Worm (Caenorhabditis elegans) whole organism, L3 larva: ENCODE data around the gene sshk-1.

Experiments
- R02D3.7 ChIP-seq: fragments of 150-350 bp; optimal IDR thresholded peaks from 2 replicates; lab custom pipeline; 2014; ENCODE audit warnings: missing biosample characterization, missing genetic modification characterization
- aly-2 ChIP-seq: fragments of 150-350 bp; optimal IDR thresholded peaks from 2 replicates; lab custom pipeline; 2014; ENCODE audit warnings: missing biosample characterization, missing genetic modification characterization
- ama-1 ChIP-seq: fragments of 150-350 bp; optimal IDR thresholded peaks from 2 replicates; lab custom pipeline; 2018
- ceh-28 ChIP-seq: fragments of 150-350 bp; optimal IDR thresholded peaks from 2 replicates; lab custom pipeline; 2014; ENCODE audit warnings: missing biosample characterization, missing genetic modification reagents, missing genetic modification characterization
- ceh-82 ChIP-seq: fragments of 150-350 bp; optimal IDR thresholded peaks from 2 replicates; lab custom pipeline; 2014; ENCODE audit warnings: missing biosample characterization, missing genetic modification characterization
- ceh-9 ChIP-seq: sonication (generic microtip); optimal IDR thresholded peaks from 2 replicates; lab custom pipeline; 2018; ENCODE audit warnings: missing biosample characterization, missing genetic modification characterization
- daf-12 ChIP-seq: fragments of 150-350 bp; optimal IDR thresholded peaks from 2 replicates; lab custom pipeline; 2014; ENCODE audit warnings: missing biosample characterization, missing genetic modification reagents, missing genetic modification characterization
- egl-27 ChIP-seq: sonication (generic microtip); optimal IDR thresholded peaks from 4 replicates; lab custom pipeline; 2017; ENCODE audit warnings: missing biosample characterization, missing genetic modification reagents, missing genetic modification characterization
- elt-1 ChIP-seq: fragments of 150-350 bp; optimal IDR thresholded peaks from 2 replicates; lab custom pipeline; 2014; ENCODE audit warnings: missing biosample characterization, missing genetic modification characterization
- elt-2 ChIP-seq: sonication (generic microtip); optimal IDR thresholded peaks from 2 replicates; lab custom pipeline; 2016; ENCODE audit warnings: missing genetic modification reagents, mild to moderate bottlenecking, missing genetic modification characterization, missing compliant biosample characterization
- elt-3 ChIP-seq, 3 experiments: fragments of 150-350 bp in 1 of 3; sonication (generic microtip) in 2 of 3; optimal IDR thresholded peaks; 2 replicates in 2 of 3; 4 replicates in 1 of 3; lab custom pipeline; 2014 to 2017; ENCODE audit warnings: missing biosample characterization in 3 of 3, missing genetic modification characterization in 3 of 3
- fkh-10 ChIP-seq: sonication (generic microtip); optimal IDR thresholded peaks from 2 replicates; lab custom pipeline; 2017; ENCODE audit warnings: missing biosample characterization, missing genetic modification reagents, missing genetic modification characterization
- fkh-2 ChIP-seq: fragments of 150-350 bp; optimal IDR thresholded peaks from 2 replicates; lab custom pipeline; 2014; ENCODE audit warnings: missing biosample characterization, missing genetic modification reagents, missing genetic modification characterization
- hmg-11 ChIP-seq: sonication (generic microtip); optimal IDR thresholded peaks from 2 replicates; lab custom pipeline; 2016; ENCODE audit warnings: missing genetic modification characterization, missing compliant biosample characterization
- jun-1 ChIP-seq: fragments of 150-350 bp; optimal IDR thresholded peaks from 2 replicates; lab custom pipeline; 2014; ENCODE audit warnings: missing biosample characterization, missing genetic modification reagents, missing genetic modification characterization
- lin-15B ChIP-seq: fragments of 150-350 bp; optimal IDR thresholded peaks from 2 replicates; lab custom pipeline; 2014; ENCODE audit warnings: missing biosample characterization, missing genetic modification characterization
- lin-39 ChIP-seq: fragments of 150-350 bp; optimal IDR thresholded peaks from 2 replicates; lab custom pipeline; 2018; ENCODE audit warnings: missing biosample characterization, missing genetic modification reagents, missing genetic modification characterization
- lsy-12 ChIP-seq: sonication (generic microtip); optimal IDR thresholded peaks from 2 replicates; lab custom pipeline; 2016; ENCODE audit warnings: mild to moderate bottlenecking, missing genetic modification characterization, missing compliant biosample characterization
- mdl-1 ChIP-seq: fragments of 150-350 bp; optimal IDR thresholded peaks from 2 replicates; lab custom pipeline; 2014; ENCODE audit warnings: missing biosample characterization, missing genetic modification characterization
- mml-1 ChIP-seq: fragments of 150-350 bp; sonication (generic microtip); optimal IDR thresholded peaks from 3 replicates; lab custom pipeline; 2014; ENCODE audit warnings: missing biosample characterization, missing genetic modification characterization
- nfya-1 ChIP-seq: sonication (generic microtip); optimal IDR thresholded peaks from 2 replicates; lab custom pipeline; 2017; ENCODE audit warnings: missing genetic modification characterization, mild to moderate bottlenecking, missing compliant biosample characterization, antibody characterized with exemption, moderate library complexity; ENCODE audit not compliant: insufficient read depth
- nhr-11 ChIP-seq: fragments of 150-350 bp; optimal IDR thresholded peaks from 2 replicates; lab custom pipeline; 2014; ENCODE audit warnings: missing biosample characterization, missing genetic modification characterization
- nhr-12 ChIP-seq: fragments of 150-350 bp; optimal IDR thresholded peaks from 2 replicates; lab custom pipeline; 2014; ENCODE audit warnings: missing biosample characterization, missing genetic modification characterization
- nhr-23 ChIP-seq: fragments of 150-350 bp; optimal IDR thresholded peaks from 2 replicates; lab custom pipeline; 2014; ENCODE audit warnings: missing biosample characterization, missing genetic modification reagents, missing genetic modification characterization
- nhr-237 ChIP-seq: fragments of 150-350 bp; optimal IDR thresholded peaks from 2 replicates; lab custom pipeline; 2014; ENCODE audit warnings: missing biosample characterization, missing genetic modification characterization
- nhr-25 ChIP-seq: sonication (generic microtip); optimal IDR thresholded peaks from 2 replicates; lab custom pipeline; 2017; ENCODE audit warnings: missing biosample characterization, missing genetic modification characterization
- nhr-43 ChIP-seq: sonication (generic microtip); optimal IDR thresholded peaks from 2 replicates; lab custom pipeline; 2016; ENCODE audit warnings: mild to moderate bottlenecking, missing genetic modification characterization, missing compliant biosample characterization; ENCODE audit not compliant: poor library complexity, severe bottlenecking
- nhr-67 ChIP-seq: fragments of 150-350 bp; optimal IDR thresholded peaks from 2 replicates; lab custom pipeline; 2014; ENCODE audit warnings: missing biosample characterization, missing genetic modification characterization
- nhr-76 ChIP-seq: fragments of 150-350 bp; sonication (generic microtip); optimal IDR thresholded peaks from 5 replicates; lab custom pipeline; 2014; ENCODE audit warnings: missing biosample characterization, missing genetic modification characterization
- nhr-77 ChIP-seq: fragments of 150-350 bp; optimal IDR thresholded peaks from 2 replicates; lab custom pipeline; 2014; ENCODE audit warnings: missing biosample characterization, missing genetic modification characterization
- pha-4 ChIP-seq: fragments of 150-350 bp; optimal IDR thresholded peaks from 2 replicates; lab custom pipeline; 2014; ENCODE audit warnings: missing biosample characterization, missing genetic modification reagents, missing genetic modification characterization
- pqm-1 ChIP-seq: fragments of 150-350 bp; optimal IDR thresholded peaks from 2 replicates; lab custom pipeline; 2017; ENCODE audit warnings: missing biosample characterization, missing genetic modification characterization, inconsistent platforms
- sea-2 ChIP-seq: fragments of 150-350 bp; sonication (generic microtip); optimal IDR thresholded peaks from 4 replicates; lab custom pipeline; 2014; ENCODE audit warnings: missing biosample characterization, missing genetic modification reagents, missing genetic modification characterization
- snpc-4 ChIP-seq: fragments of 150-350 bp; optimal IDR thresholded peaks from 2 replicates; lab custom pipeline; 2014; ENCODE audit warnings: missing biosample characterization, missing genetic modification characterization
- tbx-2 ChIP-seq: sonication (generic microtip); optimal IDR thresholded peaks from 2 replicates; lab custom pipeline; 2016; ENCODE audit warnings: mild to moderate bottlenecking, missing genetic modification characterization, missing compliant biosample characterization
- unc-39 ChIP-seq: sonication (generic microtip); optimal IDR thresholded peaks from 4 replicates; lab custom pipeline; 2017; ENCODE audit warnings: missing biosample characterization, missing genetic modification characterization
- unc-62 ChIP-seq: fragments of 150-350 bp; sonication (generic microtip); optimal IDR thresholded peaks from 4 replicates; lab custom pipeline; 2014; ENCODE audit warnings: missing biosample characterization, missing genetic modification reagents, missing genetic modification characterization
- zag-1 ChIP-seq: fragments of 150-350 bp; optimal IDR thresholded peaks from 2 replicates; lab custom pipeline; 2014; ENCODE audit warnings: missing biosample characterization, missing genetic modification characterization
- ztf-11 ChIP-seq: fragments of 150-350 bp; optimal IDR thresholded peaks from 2 replicates; lab custom pipeline; 2014; ENCODE audit warnings: missing biosample characterization, missing genetic modification characterization
- ztf-4 ChIP-seq: fragments of 150-350 bp; optimal IDR thresholded peaks from 2 replicates; lab custom pipeline; 2014; ENCODE audit warnings: missing biosample characterization, missing genetic modification characterization

The sshk-1 gene

DNA sequence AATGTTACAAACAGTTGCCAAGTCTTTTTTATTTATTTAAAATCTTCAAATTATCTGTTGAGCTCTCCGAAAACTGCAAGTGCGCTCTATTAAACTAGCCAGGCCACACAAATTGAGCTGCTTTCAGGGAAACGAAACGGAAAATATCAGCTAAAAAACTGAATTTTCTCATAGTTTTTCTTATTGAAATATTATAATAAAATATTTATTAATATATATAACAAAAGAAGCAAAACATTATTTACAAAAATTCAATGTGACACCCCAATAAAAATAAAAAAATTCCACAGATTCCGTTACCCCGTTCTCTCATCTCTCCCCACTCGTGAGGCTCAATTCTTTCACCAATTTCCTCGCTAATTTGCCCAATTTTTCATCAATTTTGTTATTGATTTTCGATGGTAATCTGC, 16.6 kb downstream of the sshk-1 start:
- TF ChIP-seq lin-15B (tag; lab: Kevin White, UChicago) (peak; percentile 10), ama-1 (lab: Kevin White, UChicago) (no peak), nhr-43 (no peak), sea-2 (GFP tag; lab: Kevin White, UChicago) (no peak), pha-4 (tag; lab: Kevin White, UChicago) (peak; percentile 35), mdl-1 (no peak), hmg-11 (tag; lab: Kevin White, UChicago) (peak; percentile 34)
- TF ChIP-seq, all 47 proteins: peak for 3

ce11 chrV:20837765-20838164, 21.8 kb downstream of the sshk-1 start, which contains the start of gene mrps-12:
mrps-12 (plus strand) TSS chrV:20838080.
- TF ChIP-seq nhr-237 (no peak), lin-15B (tag; lab: Kevin White, UChicago) (peak; percentile 34), tbx-2 (tag; lab: Kevin White, UChicago) (no peak), ceh-28 (tag; lab: Kevin White, UChicago) (peak; percentile 36), nfya-1 (tag; lab: Kevin White, UChicago) (peak; percentile 46)

DNA sequence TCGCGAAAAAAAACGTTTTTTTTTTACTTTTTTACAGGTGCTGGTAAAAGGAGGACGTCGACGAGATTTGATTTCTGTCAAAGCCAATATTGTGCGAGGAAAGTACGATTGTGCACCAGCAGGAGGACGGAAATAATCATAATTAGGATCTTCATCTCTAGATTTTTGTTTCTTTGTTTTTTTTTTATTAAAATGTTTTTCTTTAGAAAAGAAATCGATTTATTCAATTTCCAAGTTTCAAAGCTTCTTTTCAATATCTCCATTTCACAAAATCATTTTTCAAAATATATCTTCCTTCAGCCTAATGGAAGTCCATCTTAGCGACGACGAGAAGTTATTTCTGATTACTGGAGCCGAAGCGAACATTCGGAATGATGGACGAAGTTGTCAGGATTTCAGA, 22.6 kb downstream of the sshk-1 start, which contains the start of gene exos-7:
Gene exos-7 (plus strand): TSS at position 301 of the 400 bp plus-strand sequence.
- no peak for TF ChIP-seq daf-12
- TF ChIP-seq sea-2 (GFP tag; lab: Kevin White, UChicago), result no peak
- TF ChIP-seq nhr-67 (tag; lab: Kevin White, UChicago), result no peak
- no peak for TF ChIP-seq elt-3 (tag; optimal IDR thresholded peaks at IDR 0.05; lab: Kevin White, UChicago)
- TF ChIP-seq ztf-4 (tag; lab: Kevin White, UChicago), result no peak
- TF ChIP-seq ceh-28 (tag; lab: Kevin White, UChicago), result no peak

ce11 chrV:20841484-20841883, 25.5 kb downstream of the sshk-1 start:
- no peak for TF ChIP-seq daf-12
- no peak for TF ChIP-seq nhr-237
- TF ChIP-seq tbx-2 (tag; lab: Kevin White, UChicago), result no peak
- no peak for TF ChIP-seq nhr-11 (tag; lab: Kevin White, UChicago)
- no peak for TF ChIP-seq ztf-4 (tag; lab: Kevin White, UChicago)
- no peak for TF ChIP-seq nfya-1 (tag; lab: Kevin White, UChicago)
- TF ChIP-seq unc-39 (tag; lab: Kevin White, UChicago), result no peak
- TF ChIP-seq ceh-82 (tag; lab: Kevin White, UChicago), result no peak
- no peak for TF ChIP-seq nhr-25 (tag; lab: Kevin White, UChicago)
- TF ChIP-seq hmg-11 (tag; lab: Kevin White, UChicago), result no peak
- TF ChIP-seq ceh-28 (tag; lab: Kevin White, UChicago), result no peak
- no peak for TF ChIP-seq nhr-23
- TF ChIP-seq ama-1 (lab: Kevin White, UChicago), result no peak
- no peak for TF ChIP-seq elt-1
- TF ChIP-seq pqm-1, result no peak
- no peak for TF ChIP-seq lsy-12 (tag; lab: Kevin White, UChicago)
- TF ChIP-seq R02D3.7, result no peak

DNA sequence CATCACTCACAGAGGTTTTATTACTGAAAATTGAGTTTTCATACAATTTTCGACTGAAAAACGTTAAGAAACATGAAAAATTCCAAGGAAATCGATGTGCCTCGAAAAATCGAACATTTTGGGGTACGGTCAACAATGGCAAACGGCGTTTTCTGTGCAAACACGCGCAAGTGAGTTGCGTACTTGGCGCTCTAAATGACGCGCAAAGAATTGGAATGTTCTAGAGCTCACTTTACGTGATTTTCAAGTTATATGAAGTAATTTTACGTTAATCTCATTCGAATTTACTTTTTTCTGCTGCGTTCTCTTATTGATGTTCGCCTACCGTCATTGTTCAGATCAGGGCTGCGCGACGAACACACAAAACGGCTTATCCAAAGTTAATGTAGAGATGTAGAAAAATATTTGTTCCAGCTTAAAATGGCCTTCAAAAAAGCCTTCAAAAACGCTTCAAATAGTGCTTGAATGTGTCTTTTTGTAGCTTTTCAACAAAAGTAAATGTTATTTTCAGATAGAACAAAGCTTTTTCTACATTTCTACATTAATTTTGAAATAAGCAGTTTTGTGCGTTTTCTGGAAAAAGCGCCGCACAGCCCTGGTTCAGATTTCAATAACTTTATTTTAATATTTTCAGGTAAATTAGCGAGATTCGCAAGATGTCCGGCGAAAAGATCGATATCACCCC, 29.7 kb downstream of the sshk-1 start, which contains the start of the genes F31D4.2 and fkb-6:
Gene F31D4.2 (minus strand): TSS at position 23 of the 685 bp plus-strand sequence.
Gene fkb-6 (plus strand): TSS at position 635 of the 685 bp plus-strand sequence.
- no peak for TF ChIP-seq aly-2 (tag; lab: Kevin White, UChicago)
- TF ChIP-seq unc-62 (GFP tag; lab: Kevin White, UChicago), result no peak
- TF ChIP-seq lin-39, result peak; percentile 63
- peak; percentile 74 for TF ChIP-seq fkh-10 (GFP tag; lab: Kevin White, UChicago)
- no peak for TF ChIP-seq zag-1 (tag; lab: Kevin White, UChicago)
- TF ChIP-seq jun-1 (tag; lab: Kevin White, UChicago), result peak; percentile 43
- peak; percentile 52 for TF ChIP-seq snpc-4 (tag; lab: Kevin White, UChicago)
- no peak for TF ChIP-seq fkh-2
- TF ChIP-seq mml-1 (tag; lab: Kevin White, UChicago), result no peak
- TF ChIP-seq elt-2 (tag; lab: Kevin White, UChicago), result peak; percentile 41
- peak; percentile 84 for TF ChIP-seq hmg-11 (tag; lab: Kevin White, UChicago)
- TF ChIP-seq ztf-11, result no peak
- TF ChIP-seq pha-4 (tag; lab: Kevin White, UChicago), result peak; percentile 72
- peak; percentile 1 for TF ChIP-seq ztf-4 (tag; lab: Kevin White, UChicago)
- TF ChIP-seq nhr-77 (tag; lab: Kevin White, UChicago), result no peak
- TF ChIP-seq nhr-43, result peak; percentile 37
- peak; percentile 76 for TF ChIP-seq ceh-28 (tag; lab: Kevin White, UChicago)
- TF ChIP-seq nfya-1 (tag; lab: Kevin White, UChicago), result peak; percentile 85
- peak; percentile 82 for TF ChIP-seq nhr-25 (tag; lab: Kevin White, UChicago)
- TF ChIP-seq nhr-12 (tag; lab: Kevin White, UChicago), result no peak
- no peak for TF ChIP-seq ceh-9
- TF ChIP-seq unc-39 (tag; lab: Kevin White, UChicago), result no peak
- TF ChIP-seq R02D3.7, result peak; percentile 45
- TF ChIP-seq nhr-11 (tag; lab: Kevin White, UChicago), result no peak
- TF ChIP-seq tbx-2 (tag; lab: Kevin White, UChicago), result no peak
- TF ChIP-seq lin-15B (tag; lab: Kevin White, UChicago), result peak; percentile 62
- no peak for TF ChIP-seq ama-1 (lab: Kevin White, UChicago)
- TF ChIP-seq pqm-1, result no peak
- TF ChIP-seq egl-27 (tag; lab: Kevin White, UChicago), result peak; percentile 7
- TF ChIP-seq nhr-76 (tag; lab: Kevin White, UChicago), result no peak
- TF ChIP-seq nhr-23, result peak; percentile 48
- TF ChIP-seq elt-1, result no peak
- TF ChIP-seq ceh-82 (tag; lab: Kevin White, UChicago), result no peak
